Fruit fly (Drosophila melanogaster): ENCODE results near the gene CG34164.

DNA sequence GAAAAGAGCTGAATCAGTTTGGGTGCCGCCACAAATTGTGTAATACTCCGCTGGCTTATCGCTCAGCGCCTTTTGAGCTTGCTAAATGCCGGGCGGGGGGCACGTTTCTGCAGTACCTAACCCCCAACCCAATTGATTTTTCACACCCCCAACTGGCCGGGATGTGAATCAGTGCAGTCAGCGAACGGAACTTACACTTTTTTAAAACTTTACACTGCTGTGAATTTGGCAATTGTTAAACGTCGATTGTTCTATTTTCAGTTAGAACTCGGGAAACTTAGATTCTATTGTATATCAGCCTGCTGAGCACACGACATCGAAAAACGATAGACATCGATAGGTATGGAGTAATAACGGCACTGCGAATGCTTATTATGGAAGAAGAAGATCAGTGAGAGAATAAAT is 18.0 kb upstream of the CG34164 start, which contains the start of gene Tom70:
- TF ChIP-seq cnc (optimal IDR thresholded peaks at IDR 0.05) = no peak
- TF ChIP-seq CG7101 (tag; optimal IDR thresholded peaks at IDR 0.05) = no peak
- no peak for TF ChIP-seq kay (GFP tag; ENCODE audit: borderline replicate concordance)
- TF ChIP-seq tj (GFP tag; optimal IDR thresholded peaks at IDR 0.05) = no peak
- TF ChIP-seq Mnt (GFP tag; optimal IDR thresholded peaks at IDR 0.05) = peak; percentile 81
- peak; percentile 13 for TF ChIP-seq ovo (GFP tag; optimal IDR thresholded peaks at IDR 0.05)
